In genomic region chrIV:11307770-11308169, ce11 we compare ENCODE assay signal across 2 worm cellular contexts.
TF ChIP-seq lines count a peak whose summit lies in the region.

No protein-coding gene starts in this region.

TF ChIP-seq in whole organism, L3 larva, 47 proteins besides CTCF, POLR2A, EP300 and RAD21:
- TF ChIP-seq ama-1 (optimal IDR thresholded peaks at IDR 0.05; lab: Kevin White, UChicago) (no peak), ztf-11 (tag; optimal IDR thresholded peaks at IDR 0.05; lab: Kevin White, UChicago) (no peak), pha-4 (tag; optimal IDR thresholded peaks at IDR 0.05; lab: Kevin White, UChicago) (peak; percentile 16), lsy-12 (tag; optimal IDR thresholded peaks at IDR 0.05; lab: Kevin White, UChicago) (peak; percentile 42), hmg-11 (tag; optimal IDR thresholded peaks at IDR 0.05; lab: Kevin White, UChicago) (no peak), eor-1 (tag; optimal IDR thresholded peaks at IDR 0.05; lab: Kevin White, UChicago) (no peak)

TF ChIP-seq in whole organism, L4 larva, 104 proteins besides CTCF, POLR2A, EP300 and RAD21:
- TF ChIP-seq set-16 (GFP tag; IDR thresholded peaks at IDR 0.05; lab: Robert Waterston, UW) (no peak), pqm-1 (tag; optimal IDR thresholded peaks at IDR 0.05; lab: Kevin White, UChicago) (no peak), tag-97 (GFP tag; IDR thresholded peaks at IDR 0.05; lab: Robert Waterston, UW) (no peak), hmg-1.1 (GFP tag; IDR thresholded peaks at IDR 0.05; lab: Robert Waterston, UW) (no peak), sdz-12 (GFP tag; optimal IDR thresholded peaks at IDR 0.05; lab: Kevin White, UChicago) (no peak), ceh-28 (tag; optimal IDR thresholded peaks at IDR 0.05; lab: Kevin White, UChicago) (no peak), nhr-11 (tag; optimal IDR thresholded peaks at IDR 0.05; lab: Kevin White, UChicago) (no peak), madf-5 (GFP tag; IDR thresholded peaks at IDR 0.05; lab: Robert Waterston, UW) (no peak), dmd-8 (GFP tag; IDR thresholded peaks at IDR 0.05; lab: Robert Waterston, UW) (no peak), lin-38 (GFP tag; IDR thresholded peaks at IDR 0.05; lab: Robert Waterston, UW) (no peak), F37D6.2 (tag; optimal IDR thresholded peaks at IDR 0.05; lab: Kevin White, UChicago) (no peak), nhr-237 (tag; optimal IDR thresholded peaks at IDR 0.05; lab: Kevin White, UChicago) (no peak), attf-4 (tag; optimal IDR thresholded peaks at IDR 0.05; lab: Kevin White, UChicago) (no peak), lsy-2 (tag; optimal IDR thresholded peaks at IDR 0.05; lab: Kevin White, UChicago) (peak in 1 of 2 experiments; percentile 51), daf-16 (GFP tag; optimal IDR thresholded peaks at IDR 0.05; lab: Kevin White, UChicago) (no peak), daf-16 (tag; optimal IDR thresholded peaks at IDR 0.05; lab: Kevin White, UChicago) (no peak), ceh-62 (tag; optimal IDR thresholded peaks at IDR 0.05; lab: Kevin White, UChicago) (no peak), nhr-6 (tag; optimal IDR thresholded peaks at IDR 0.05; lab: Kevin White, UChicago) (peak; percentile 72), R02D3.7 (tag; optimal IDR thresholded peaks at IDR 0.05; lab: Kevin White, UChicago) (no peak), lin-15B (tag; optimal IDR thresholded peaks at IDR 0.05; lab: Kevin White, UChicago) (no peak), aha-1 (tag; lab: Kevin White, UChicago) (peak; percentile 16), hlh-11 (tag; optimal IDR thresholded peaks at IDR 0.05; lab: Kevin White, UChicago) (no peak), fkh-10 (GFP tag; optimal IDR thresholded peaks at IDR 0.05; lab: Kevin White, UChicago) (no peak), nhr-48 (tag; optimal IDR thresholded peaks at IDR 0.05; lab: Kevin White, UChicago) (no peak), nhr-42 (GFP tag; IDR thresholded peaks at IDR 0.05; lab: Robert Waterston, UW) (no peak), lin-1 (GFP tag; IDR thresholded peaks at IDR 0.05; lab: Robert Waterston, UW) (no peak), lim-7 (GFP tag; IDR thresholded peaks at IDR 0.05; lab: Robert Waterston, UW) (no peak), mxl-2 (GFP tag; conservative IDR thresholded peaks at IDR 0.05; lab: Robert Waterston, UW) (no peak), tra-1 (GFP tag; IDR thresholded peaks at IDR 0.05; lab: Robert Waterston, UW) (no peak), mes-2 (tag; optimal IDR thresholded peaks at IDR 0.05; lab: Kevin White, UChicago; ENCODE audit: poor library complexity, severe bottlenecking) (peak; percentile 54), nhr-77 (tag; optimal IDR thresholded peaks at IDR 0.05; lab: Kevin White, UChicago) (no peak), ces-1 (GFP tag; optimal IDR thresholded peaks at IDR 0.05; lab: Kevin White, UChicago) (no peak), ceh-44 (GFP tag; IDR thresholded peaks at IDR 0.05; lab: Robert Waterston, UW) (no peak), unc-62 (GFP tag; optimal IDR thresholded peaks at IDR 0.05 in 1 of 2; lab: Kevin White, UChicago) (peak in 1 of 2 experiments; percentile 4), unc-62 (tag; optimal IDR thresholded peaks at IDR 0.05; lab: Kevin White, UChicago) (no peak), mdl-1 (tag; optimal IDR thresholded peaks at IDR 0.05; lab: Kevin White, UChicago) (no peak), zfp-3 (GFP tag; conservative IDR thresholded peaks at IDR 0.05; lab: Robert Waterston, UW) (no peak), daf-19 (GFP tag; conservative IDR thresholded peaks at IDR 0.05; lab: Robert Waterston, UW) (no peak), Y5F2A.4 (GFP tag; optimal IDR thresholded peaks at IDR 0.05; lab: Kevin White, UChicago) (no peak), T20F7.1 (GFP tag; optimal IDR thresholded peaks at IDR 0.05; lab: Kevin White, UChicago) (no peak), F10B5.3 (tag; optimal IDR thresholded peaks at IDR 0.05; lab: Kevin White, UChicago) (peak; percentile 10), nhr-41 (GFP tag; IDR thresholded peaks at IDR 0.05; lab: Robert Waterston, UW) (no peak), F49E8.2 (tag; optimal IDR thresholded peaks at IDR 0.05; lab: Kevin White, UChicago; ENCODE audit: borderline replicate concordance) (no peak), dve-1 (tag; optimal IDR thresholded peaks at IDR 0.05; lab: Kevin White, UChicago; ENCODE audit: insufficient read depth) (no peak), ztf-7 (tag; optimal IDR thresholded peaks at IDR 0.05; lab: Kevin White, UChicago) (no peak), daf-12 (tag; optimal IDR thresholded peaks at IDR 0.05; lab: Kevin White, UChicago) (no peak), rbr-2 (tag; optimal IDR thresholded peaks at IDR 0.05; lab: Kevin White, UChicago) (no peak), lin-13 (GFP tag; optimal IDR thresholded peaks at IDR 0.05; lab: Kevin White, UChicago) (no peak), pha-4 (GFP tag; IDR thresholded peaks at IDR 0.05; lab: Robert Waterston, UW) (no peak), pha-4 (tag; optimal IDR thresholded peaks at IDR 0.05; lab: Kevin White, UChicago) (no peak), nhr-28 (tag; optimal IDR thresholded peaks at IDR 0.05; lab: Kevin White, UChicago) (no peak), ceh-20 (GFP tag; IDR thresholded peaks at IDR 0.05; lab: Robert Waterston, UW) (no peak), egl-27 (tag; optimal IDR thresholded peaks at IDR 0.05; lab: Kevin White, UChicago) (no peak), ceh-32 (tag; optimal IDR thresholded peaks at IDR 0.05; lab: Kevin White, UChicago; ENCODE audit: poor library complexity) (no peak), ztf-11 (tag; optimal IDR thresholded peaks at IDR 0.05; lab: Kevin White, UChicago) (no peak), unc-130 (GFP tag; optimal IDR thresholded peaks at IDR 0.05; lab: Kevin White, UChicago) (no peak)

Comparison
In these comparisons a context has a peak if more than half of its experiments do, and no peak if none do; other contexts are left out.
1. Of the 28 proteins assayed by ChIP-seq in both whole organism, L4 larva and whole organism, L3 larva: peak only in whole organism, L4 larva: none; only in whole organism, L3 larva: pha-4; in both: none; in neither: 26; mixed calls (peak in some experiments, not most) for 1.